ENCODE assay signal across 1 fruit fly cellular context in genomic region chr3R:16251270-16251925, dm6.
A peak's percentile ranks its signal among the peaks of the same experiment; 100 is the strongest.
TF ChIP-seq lines count a peak whose summit lies in the region.

No protein-coding gene starts in this region.

TF ChIP-seq in whole organism, embryonic, 481 proteins besides CTCF, POLR2A, EP300 and RAD21 (continued from another document):
- TF ChIP-seq Opbp (GFP tag; IDR thresholded peaks at IDR 0.05; lab: Robert Waterston, UW; ENCODE audit: partially characterized antibody) (no peak), CG12219 (GFP tag; optimal IDR thresholded peaks at IDR 0.05; lab: Kevin White, UChicago) (no peak), da (GFP tag; optimal IDR thresholded peaks at IDR 0.05; lab: Kevin White, UChicago) (no peak), zen (tag; optimal IDR thresholded peaks at IDR 0.05; lab: Kevin White, UChicago) (peak; percentile 94), insv (GFP tag; optimal IDR thresholded peaks at IDR 0.05; lab: Kevin White, UChicago) (peak in 1 of 2 experiments; percentile 78), CG6254 (GFP tag; optimal IDR thresholded peaks at IDR 0.05; lab: Kevin White, UChicago) (no peak), pros (GFP tag; optimal IDR thresholded peaks at IDR 0.05; lab: Kevin White, UChicago) (peak; percentile 99), CG12942 (GFP tag; optimal IDR thresholded peaks at IDR 0.05; lab: Kevin White, UChicago) (no peak), Taf1 (GFP tag; IDR thresholded peaks at IDR 0.05; lab: Robert Waterston, UW) (no peak), CG8478 (optimal IDR thresholded peaks at IDR 0.05; lab: Kevin White, UChicago) (no peak), Sox102F (GFP tag; optimal IDR thresholded peaks at IDR 0.05; lab: Kevin White, UChicago) (no peak), nerfin-1 (tag; optimal IDR thresholded peaks at IDR 0.05; lab: Kevin White, UChicago) (peak; percentile 8), CG17568 (GFP tag; optimal IDR thresholded peaks at IDR 0.05; lab: Kevin White, UChicago) (no peak), Lpt (GFP tag; optimal IDR thresholded peaks at IDR 0.05; lab: Kevin White, UChicago) (no peak), CG2875 (GFP tag; optimal IDR thresholded peaks at IDR 0.05; lab: Kevin White, UChicago) (no peak), twi (tag; optimal IDR thresholded peaks at IDR 0.05; lab: Kevin White, UChicago) (peak; percentile 41), gsb-n (tag; optimal IDR thresholded peaks at IDR 0.05; lab: Kevin White, UChicago) (peak; percentile 67), CG17802 (tag; optimal IDR thresholded peaks at IDR 0.05; lab: Kevin White, UChicago) (no peak), gcm2 (GFP tag; optimal IDR thresholded peaks at IDR 0.05; lab: Kevin White, UChicago) (no peak), Ets65A (GFP tag; lab: Kevin White, UChicago) (peak; percentile 51), Dp (GFP tag; optimal IDR thresholded peaks at IDR 0.05; lab: Kevin White, UChicago) (no peak), ftz-f1 (GFP tag; optimal IDR thresholded peaks at IDR 0.05; lab: Kevin White, UChicago) (no peak), Oaz (GFP tag; IDR thresholded peaks at IDR 0.05; lab: Robert Waterston, UW) (no peak), tll (GFP tag; optimal IDR thresholded peaks at IDR 0.05; lab: Kevin White, UChicago) (peak in 1 of 2 experiments; percentile 60), Atf3 (GFP tag; optimal IDR thresholded peaks at IDR 0.05; lab: Kevin White, UChicago) (no peak), D (optimal IDR thresholded peaks at IDR 0.05; lab: Kevin White, UChicago) (peak; percentile 93), D (GFP tag; optimal IDR thresholded peaks at IDR 0.05; lab: Kevin White, UChicago) (no peak), CG6791 (GFP tag; IDR thresholded peaks at IDR 0.05; lab: Robert Waterston, UW; ENCODE audit: partially characterized antibody) (no peak), CG7928 (GFP tag; optimal IDR thresholded peaks at IDR 0.05; lab: Kevin White, UChicago) (no peak)
